Worm (Caenorhabditis elegans): ENCODE data around the gene F08D12.12.

F08D12.12 gene

ce11 chrII:2736156-2736728, 50.6 kb downstream of the F08D12.12 start, which contains the start of gene T05A8.8:
TSS of gene T05A8.8 (plus strand) at chrII:2736678.
- TF ChIP-seq ceh-39 (tag; optimal IDR thresholded peaks at IDR 0.05) (no peak), unc-62 (GFP tag; optimal IDR thresholded peaks at IDR 0.05) (no peak), pha-4 (tag; optimal IDR thresholded peaks at IDR 0.05) (no peak), blmp-1 (tag; optimal IDR thresholded peaks at IDR 0.05) (no peak), hlh-1 (tag; optimal IDR thresholded peaks at IDR 0.05) (no peak), M03D4.4 (tag; optimal IDR thresholded peaks at IDR 0.05) (no peak), tbx-8 (GFP tag; optimal IDR thresholded peaks at IDR 0.05) (no peak), zip-8 (tag; optimal IDR thresholded peaks at IDR 0.05) (no peak), unc-120 (tag; optimal IDR thresholded peaks at IDR 0.05; ENCODE audit: poor library complexity, severe bottlenecking) (no peak), ces-1 (GFP tag; optimal IDR thresholded peaks at IDR 0.05) (no peak), nhr-237 (tag; optimal IDR thresholded peaks at IDR 0.05) (no peak), ztf-11 (tag; optimal IDR thresholded peaks at IDR 0.05) (no peak), unc-39 (tag; optimal IDR thresholded peaks at IDR 0.05) (no peak), ceh-83 (GFP tag; optimal IDR thresholded peaks at IDR 0.05) (no peak)

ce11 chrII:2735644-2736043, 51.2 kb downstream of the F08D12.12 start:
- TF ChIP-seq nhr-2 (tag; optimal IDR thresholded peaks at IDR 0.05) (no peak), ceh-43 (GFP tag; optimal IDR thresholded peaks at IDR 0.05) (no peak), sptf-1 (tag; optimal IDR thresholded peaks at IDR 0.05) (no peak), elt-3 (tag; optimal IDR thresholded peaks at IDR 0.05) (no peak), ceh-83 (GFP tag; optimal IDR thresholded peaks at IDR 0.05) (no peak), nhr-237 (tag; optimal IDR thresholded peaks at IDR 0.05) (no peak), flh-1 (GFP tag; optimal IDR thresholded peaks at IDR 0.05) (no peak)

- TF ChIP-seq sptf-1 (tag; optimal IDR thresholded peaks at IDR 0.05) = no peak
- TF ChIP-seq ham-2 (GFP tag; optimal IDR thresholded peaks at IDR 0.05) = no peak
- no peak for TF ChIP-seq elt-1 (tag; optimal IDR thresholded peaks at IDR 0.05; ENCODE audit: borderline replicate concordance, insufficient read depth)
- no peak for TF ChIP-seq flh-1 (GFP tag; optimal IDR thresholded peaks at IDR 0.05)
- TF ChIP-seq ceh-39 (tag; optimal IDR thresholded peaks at IDR 0.05) = no peak
- no peak for TF ChIP-seq lin-32 (GFP tag; optimal IDR thresholded peaks at IDR 0.05)
- no peak for TF ChIP-seq nhr-2 (tag; optimal IDR thresholded peaks at IDR 0.05)
- no peak for TF ChIP-seq blmp-1 (tag; optimal IDR thresholded peaks at IDR 0.05)
- no peak for TF ChIP-seq nhr-12 (tag; optimal IDR thresholded peaks at IDR 0.05)
- no peak for TF ChIP-seq unc-62 (GFP tag; optimal IDR thresholded peaks at IDR 0.05)
- TF ChIP-seq lsy-2 (tag; optimal IDR thresholded peaks at IDR 0.05) = no peak
- no peak for TF ChIP-seq drap-1 (GFP tag; optimal IDR thresholded peaks at IDR 0.05)
- no peak for TF ChIP-seq ceh-43 (GFP tag; optimal IDR thresholded peaks at IDR 0.05)
- no peak for TF ChIP-seq nhr-28 (tag; optimal IDR thresholded peaks at IDR 0.05)
Observed at ce11 chrII:2735192-2735591, 51.7 kb downstream of the F08D12.12 start, which contains the start of gene wdr-31. TSS of gene wdr-31 (minus strand) at chrII:2735292.

ce11 chrII:2734735-2735134, 52.1 kb downstream of the F08D12.12 start:
- TF ChIP-seq nhr-237 (tag; optimal IDR thresholded peaks at IDR 0.05) = no peak
- TF ChIP-seq nhr-2 (tag; optimal IDR thresholded peaks at IDR 0.05) = no peak
- TF ChIP-seq sptf-1 (tag; optimal IDR thresholded peaks at IDR 0.05) = peak; percentile 4
- no peak for TF ChIP-seq unc-39 (tag; optimal IDR thresholded peaks at IDR 0.05)
- peak; percentile 16 for TF ChIP-seq mep-1 (tag; optimal IDR thresholded peaks at IDR 0.05)
- no peak for TF ChIP-seq elt-3 (tag; optimal IDR thresholded peaks at IDR 0.05)
- TF ChIP-seq mls-2 (tag; optimal IDR thresholded peaks at IDR 0.05) = no peak
- no peak for TF ChIP-seq nhr-28 (tag; optimal IDR thresholded peaks at IDR 0.05)

ce11 chrII:2734266-2734665, 52.6 kb downstream of the F08D12.12 start:
- TF ChIP-seq unc-62 (GFP tag; optimal IDR thresholded peaks at IDR 0.05) (no peak), nhr-237 (tag; optimal IDR thresholded peaks at IDR 0.05) (no peak), elt-3 (tag; optimal IDR thresholded peaks at IDR 0.05) (no peak), flh-1 (GFP tag; optimal IDR thresholded peaks at IDR 0.05) (no peak), unc-39 (tag; optimal IDR thresholded peaks at IDR 0.05) (no peak), mls-2 (tag; optimal IDR thresholded peaks at IDR 0.05) (no peak), M03D4.4 (tag; optimal IDR thresholded peaks at IDR 0.05) (no peak), nhr-76 (tag; optimal IDR thresholded peaks at IDR 0.05) (no peak), lin-13 (tag; optimal IDR thresholded peaks at IDR 0.05) (no peak), ceh-43 (GFP tag; optimal IDR thresholded peaks at IDR 0.05) (no peak), ces-1 (GFP tag; optimal IDR thresholded peaks at IDR 0.05) (no peak), ceh-83 (GFP tag; optimal IDR thresholded peaks at IDR 0.05) (no peak), ham-2 (GFP tag; optimal IDR thresholded peaks at IDR 0.05) (no peak), mab-5 (tag; optimal IDR thresholded peaks at IDR 0.05) (no peak), bed-3 (GFP tag; optimal IDR thresholded peaks at IDR 0.05) (no peak), ztf-11 (tag; optimal IDR thresholded peaks at IDR 0.05) (no peak), mep-1 (tag; optimal IDR thresholded peaks at IDR 0.05) (no peak), nhr-12 (tag; optimal IDR thresholded peaks at IDR 0.05) (no peak)
